Worm (Caenorhabditis elegans): Measurements from ENCODE around the gene srh-44.
"Not testable (repeated sequence)": the region's sequence is repeated elsewhere in the genome, so short reads cannot be mapped to it uniquely, and the experiment has no call there.

srh-44 gene

DNA sequence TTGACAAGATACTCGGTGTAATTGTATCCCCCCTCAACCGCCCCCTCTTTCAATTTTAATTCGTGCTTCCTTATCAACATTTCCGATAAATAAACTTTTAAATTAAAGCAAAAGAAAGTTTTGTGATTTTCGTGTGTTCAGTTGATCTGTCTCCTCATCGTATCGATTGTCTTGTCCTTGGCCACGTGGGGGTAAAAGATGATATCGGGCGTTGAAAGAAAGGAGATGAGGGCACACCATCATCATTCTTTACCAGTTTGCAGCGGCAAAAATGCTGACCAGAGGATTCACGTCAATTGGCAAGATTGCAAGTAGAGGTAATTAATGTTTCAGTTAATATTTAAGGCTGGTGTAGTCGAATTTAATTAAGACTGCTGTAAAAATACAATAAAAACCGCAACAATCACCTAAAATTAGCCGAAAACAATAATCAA, 32.4 kb downstream of the srh-44 start, which contains the start of gene F54D5.7 (continued):
- no peak for TF ChIP-seq nhr-28 (tag; optimal IDR thresholded peaks at IDR 0.05)

DNA sequence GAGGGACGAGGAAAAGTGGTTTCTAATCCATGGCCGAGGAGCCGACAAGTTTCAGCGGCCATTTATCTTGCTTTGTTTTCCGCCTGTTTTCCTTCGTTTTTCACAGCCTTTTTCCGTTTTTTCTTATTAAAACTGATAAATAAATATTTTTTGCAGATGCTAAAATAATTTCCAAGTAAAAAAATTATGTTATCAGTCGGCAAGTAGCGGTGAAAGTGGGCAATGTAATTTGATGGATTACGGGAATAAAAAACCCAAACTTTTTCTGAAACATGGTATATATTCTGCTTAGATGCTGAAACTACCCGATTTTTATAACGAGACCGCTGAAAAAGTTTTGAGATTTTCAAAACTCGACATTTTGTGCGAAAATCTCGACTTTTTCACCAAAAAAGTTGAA, 37.1 kb downstream of the srh-44 start, which contains the start of gene dhgd-1:
dhgd-1 (minus strand) TSS at position 101 of the 400 bp plus-strand sequence.
- not testable (repeated sequence) for TF ChIP-seq ceh-28, aly-2, eor-1 (tag; optimal IDR thresholded peaks at IDR 0.05)

ce11 chrII:11555634-11556033, 40.8 kb downstream of the srh-44 start, which contains the start of gene F54D5.24:
Gene F54D5.24 (plus strand): TSS chrII:11555949.
- TF ChIP-seq pqm-1 (tag; optimal IDR thresholded peaks at IDR 0.05), result no peak
- peak; percentile 10 for TF ChIP-seq pha-4 (tag; optimal IDR thresholded peaks at IDR 0.05)

DNA sequence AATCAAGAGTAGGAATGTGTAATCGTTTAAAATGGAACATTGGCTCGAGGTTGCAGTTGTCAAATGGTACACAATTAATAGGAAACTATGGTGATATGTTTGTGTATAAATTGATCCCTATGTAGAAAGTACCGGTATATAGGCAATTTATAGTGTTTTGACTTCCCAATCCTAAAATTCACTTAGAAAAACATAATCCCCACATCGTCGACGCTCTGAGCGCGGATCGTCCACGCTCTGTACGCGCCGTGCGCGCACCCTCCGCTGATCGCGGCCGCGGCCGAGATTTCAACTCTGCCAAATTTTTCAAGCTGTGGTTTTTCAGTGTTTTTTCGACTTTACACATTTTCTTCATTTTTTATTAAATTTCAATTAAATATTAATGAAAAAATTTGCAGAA, 41.5 kb downstream of the srh-44 start, which contains the start of gene F54D5.17:
F54D5.17 (plus strand) TSS at position 301 of the 400 bp plus-strand sequence.
- TF ChIP-seq elt-3 (tag; optimal IDR thresholded peaks at IDR 0.05) (no peak), egl-5 (tag; optimal IDR thresholded peaks at IDR 0.05) (no peak), nhr-77 (tag; optimal IDR thresholded peaks at IDR 0.05) (no peak), skn-1 (tag; optimal IDR thresholded peaks at IDR 0.05) (no peak), unc-39 (tag; optimal IDR thresholded peaks at IDR 0.05) (no peak), nfya-1 (tag; optimal IDR thresholded peaks at IDR 0.05; ENCODE audit: insufficient read depth) (no peak), nhr-28 (tag; optimal IDR thresholded peaks at IDR 0.05) (no peak), fkh-2 (tag; optimal IDR thresholded peaks at IDR 0.05) (no peak), daf-12 (tag; optimal IDR thresholded peaks at IDR 0.05) (no peak), ztf-11 (tag; optimal IDR thresholded peaks at IDR 0.05) (no peak), mml-1 (tag; optimal IDR thresholded peaks at IDR 0.05) (no peak), lsy-12 (tag; optimal IDR thresholded peaks at IDR 0.05) (no peak), nhr-11 (tag; optimal IDR thresholded peaks at IDR 0.05) (no peak), nhr-43 (tag; optimal IDR thresholded peaks at IDR 0.05; ENCODE audit: poor library complexity, severe bottlenecking) (no peak), nhr-237 (tag; optimal IDR thresholded peaks at IDR 0.05) (no peak), ztf-4 (tag; optimal IDR thresholded peaks at IDR 0.05) (no peak), fkh-10 (GFP tag; optimal IDR thresholded peaks at IDR 0.05) (no peak), nhr-25 (tag; optimal IDR thresholded peaks at IDR 0.05) (no peak), elt-1 (tag; optimal IDR thresholded peaks at IDR 0.05) (no peak)

DNA sequence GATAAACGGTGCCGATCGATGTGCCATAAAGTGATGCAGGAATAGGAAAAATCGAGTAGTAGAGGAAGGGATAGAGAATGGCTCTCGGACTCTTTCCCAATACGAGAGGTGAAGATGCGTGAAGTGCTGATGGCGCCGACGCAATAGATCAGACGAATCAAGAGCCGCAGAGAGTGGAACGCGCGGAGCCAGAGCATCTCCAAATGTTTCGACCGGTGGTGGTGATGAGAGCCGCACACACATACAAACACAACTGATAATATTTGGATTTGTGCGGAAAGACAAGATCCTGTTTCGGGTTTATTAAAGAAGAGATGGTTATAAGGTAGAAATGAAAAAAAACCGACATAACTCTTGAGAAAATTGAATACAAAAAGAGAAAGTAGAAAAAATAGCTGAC, 49.3 kb downstream of the srh-44 start, which contains the start of gene F54D5.15:
F54D5.15 (minus strand) TSS at position 101 of the 400 bp plus-strand sequence.
- no peak for TF ChIP-seq nfya-1 (tag; optimal IDR thresholded peaks at IDR 0.05; ENCODE audit: insufficient read depth)
- no peak for TF ChIP-seq daf-12 (tag; optimal IDR thresholded peaks at IDR 0.05)
- no peak for TF ChIP-seq ceh-9 (tag; optimal IDR thresholded peaks at IDR 0.05)

DNA sequence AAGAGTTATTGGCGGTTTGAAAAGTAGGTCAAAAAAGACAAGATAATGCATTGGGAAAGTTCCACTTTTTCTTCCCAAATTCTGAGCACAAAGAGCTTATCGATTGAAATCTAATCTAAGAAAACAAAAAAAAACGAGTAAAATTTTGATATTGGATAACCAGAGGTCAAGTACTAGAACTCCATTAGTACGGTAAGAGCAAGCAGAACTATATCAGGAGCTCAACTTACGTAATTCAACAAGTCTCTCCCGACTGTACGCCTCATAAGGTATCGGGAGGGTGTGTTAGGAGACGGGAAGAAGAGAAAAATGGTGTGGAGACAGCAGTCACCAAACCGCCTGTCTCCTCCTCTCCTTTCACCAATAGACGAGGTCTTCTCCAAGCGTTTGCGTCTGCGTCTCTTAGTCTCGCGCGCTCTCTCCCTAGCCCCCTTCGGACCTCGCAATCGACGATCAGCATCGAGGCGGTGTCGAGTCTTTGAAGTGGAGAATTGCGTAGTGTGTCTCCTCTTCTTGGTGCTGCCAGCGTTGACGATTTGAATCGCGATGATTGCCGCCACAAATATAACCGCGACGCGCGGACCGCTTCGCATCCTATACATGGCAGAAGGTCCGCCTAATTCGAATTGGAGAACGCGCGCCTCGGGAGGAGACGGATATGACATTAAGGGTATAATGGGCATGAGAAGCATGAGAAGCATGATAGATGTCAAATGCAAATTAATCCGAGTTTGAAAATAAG, 52.3 kb downstream of the srh-44 start, which contains the start of gene F54D5.5:
F54D5.5 (minus strand) TSS at position 51 of the 742 bp plus-strand sequence.
- TF ChIP-seq lin-15B (tag; optimal IDR thresholded peaks at IDR 0.05) (peak; percentile 49), nhr-25 (tag; optimal IDR thresholded peaks at IDR 0.05) (no peak)

Measured in whole organism, L3 larva.